Worm (Caenorhabditis elegans) whole organism, L1 larva: ENCODE data around the gene pbs-3.

Experiments used
- C16A3.4 ChIP-seq: fragments of 150-350 bp; optimal IDR thresholded peaks from 2 replicates; lab custom pipeline; 2014; ENCODE audit warnings: missing biosample characterization, missing genetic modification characterization
- C34B4.2 ChIP-seq: sonication (generic microtip); optimal IDR thresholded peaks from 2 replicates; lab custom pipeline; 2017; ENCODE audit warnings: mild to moderate bottlenecking, missing genetic modification characterization, missing compliant biosample characterization
- F16B12.6 ChIP-seq: fragments of 150-350 bp; optimal IDR thresholded peaks from 2 replicates; lab custom pipeline; 2014; ENCODE audit warnings: missing biosample characterization, missing genetic modification characterization
- aha-1 ChIP-seq: fragments of 150-350 bp; optimal IDR thresholded peaks from 2 replicates; lab custom pipeline; 2014; ENCODE audit warnings: missing biosample characterization, missing genetic modification characterization
- alr-1 ChIP-seq: fragments of 200-800 bp; sonication (Bioruptor generic); optimal IDR thresholded peaks from 2 replicates; lab custom pipeline; 2018; ENCODE audit warnings: borderline replicate concordance, mild to moderate bottlenecking, missing genetic modification characterization, missing compliant biosample characterization
- ceh-63 ChIP-seq: fragments of 200-800 bp; sonication (Bioruptor generic); optimal IDR thresholded peaks from 2 replicates; lab custom pipeline; 2018; ENCODE audit warnings: mild to moderate bottlenecking, missing genetic modification characterization, missing compliant biosample characterization
- ceh-82 ChIP-seq, 3 experiments: fragments of 150-350 bp in 1 of 3; sonication (generic microtip) in 2 of 3; optimal IDR thresholded peaks; 2 replicates each; lab custom pipeline; 2014 to 2017; ENCODE audit warnings: missing biosample characterization in 3 of 3, missing genetic modification characterization in 3 of 3
- ceh-88 ChIP-seq: fragments of 200-800 bp; sonication (Bioruptor generic); IDR thresholded peaks from 2 replicates; pipeline ENCODE4 v1.3.6; 2022; ENCODE audit warnings: missing genetic modification characterization, missing compliant biosample characterization
- ceh-90 ChIP-seq: sonication (generic microtip); optimal IDR thresholded peaks from 2 replicates; lab custom pipeline; 2016; ENCODE audit warnings: missing genetic modification characterization, missing compliant biosample characterization
- dpl-1 ChIP-seq, 3 experiments: fragments of 150-350 bp in 2 of 3; sonication (generic microtip) in 1 of 3; optimal IDR thresholded peaks; 2 replicates each; lab custom pipeline; 2014 to 2017; ENCODE audit warnings: missing biosample characterization in 3 of 3, missing genetic modification characterization in 3 of 3, missing genetic modification reagents in 3 of 3
- efl-1 ChIP-seq, 4 experiments: fragments of 150-350 bp; optimal IDR thresholded peaks in 3 of 4; peaks in 1 of 4; 1 replicate in 1 of 4; 2 replicates in 3 of 4; lab custom pipeline; 2014; ENCODE audit warnings: missing biosample characterization in 2 of 4, missing genetic modification characterization in 2 of 4, missing genetic modification reagents in 2 of 4
- egl-27 ChIP-seq, 2 experiments: fragments of 150-350 bp in 1 of 2; sonication (generic microtip); optimal IDR thresholded peaks; 3 replicates each; lab custom pipeline; 2017 to 2018; ENCODE audit warnings: missing biosample characterization in 2 of 2, missing genetic modification characterization in 2 of 2, missing genetic modification reagents in 2 of 2
- elt-2 ChIP-seq: sonication (generic microtip); optimal IDR thresholded peaks from 2 replicates; lab custom pipeline; 2016; ENCODE audit warnings: missing genetic modification characterization, mild to moderate bottlenecking, inconsistent platforms, missing compliant biosample characterization, missing genetic modification reagents
- elt-3 ChIP-seq, 6 experiments: fragments of 150-350 bp in 1 of 6; sonication (generic microtip); optimal IDR thresholded peaks; 2 replicates each; lab custom pipeline; 2017 to 2018; ENCODE audit warnings: missing biosample characterization in 6 of 6, missing genetic modification characterization in 6 of 6, inconsistent platforms in 1 of 6
- fkh-10 ChIP-seq: sonication (generic microtip); optimal IDR thresholded peaks from 2 replicates; lab custom pipeline; 2017; ENCODE audit warnings: missing biosample characterization, missing genetic modification reagents, missing genetic modification characterization
- fkh-8 ChIP-seq: sonication (generic microtip); optimal IDR thresholded peaks from 2 replicates; lab custom pipeline; 2016; ENCODE audit warnings: mild to moderate bottlenecking, missing genetic modification characterization, missing compliant biosample characterization
- fos-1 ChIP-seq: fragments of 150-350 bp; optimal IDR thresholded peaks from 2 replicates; lab custom pipeline; 2014; ENCODE audit warnings: missing biosample characterization, missing genetic modification characterization
- grh-1 ChIP-seq: fragments of 200-800 bp; sonication (Bioruptor generic); IDR thresholded peaks from 2 replicates; pipeline ENCODE4 v1.3.6; 2022; ENCODE audit warnings: missing genetic modification reagents, missing genetic modification characterization, missing compliant biosample characterization
- hpl-2 ChIP-seq: fragments of 150-350 bp; optimal IDR thresholded peaks from 2 replicates; lab custom pipeline; 2014; ENCODE audit warnings: missing biosample characterization, missing genetic modification reagents, missing genetic modification characterization
- isw-1 ChIP-seq: fragments of 200-800 bp; sonication (Bioruptor generic); IDR thresholded peaks from 2 replicates; pipeline ENCODE4 v1.3.6; 2022; ENCODE audit warnings: missing genetic modification characterization, missing compliant biosample characterization
- jun-1 ChIP-seq: fragments of 150-350 bp; optimal IDR thresholded peaks from 2 replicates; lab custom pipeline; 2014; ENCODE audit warnings: missing biosample characterization, missing genetic modification reagents, missing genetic modification characterization
- lin-13 ChIP-seq: fragments of 150-350 bp; optimal IDR thresholded peaks from 2 replicates; lab custom pipeline; 2014; ENCODE audit warnings: missing biosample characterization, missing genetic modification reagents, missing genetic modification characterization
- lin-14 ChIP-seq: fragments of 200-800 bp; sonication (Bioruptor generic); optimal IDR thresholded peaks from 2 replicates; lab custom pipeline; 2018; ENCODE audit warnings: mild to moderate bottlenecking, missing genetic modification characterization, moderate library complexity, missing compliant biosample characterization
- lin-35 ChIP-seq, 2 experiments: fragments of 150-350 bp; optimal IDR thresholded peaks; 2 replicates each; lab custom pipeline; 2014; ENCODE audit warnings: missing biosample characterization in 2 of 2, missing genetic modification characterization in 2 of 2, missing genetic modification reagents in 2 of 2
- lir-3 ChIP-seq: sonication (generic microtip); optimal IDR thresholded peaks from 2 replicates; lab custom pipeline; 2016; ENCODE audit warnings: mild to moderate bottlenecking, missing genetic modification characterization, moderate library complexity, missing compliant biosample characterization; ENCODE audit not compliant: poor library complexity
- lsy-2 ChIP-seq, 2 experiments: fragments of 150-350 bp; optimal IDR thresholded peaks; 2 replicates each; lab custom pipeline; 2014; ENCODE audit warnings: missing biosample characterization in 2 of 2, missing genetic modification characterization in 2 of 2
- mdl-1 ChIP-seq, 2 experiments: fragments of 150-350 bp; optimal IDR thresholded peaks; 2 replicates each; lab custom pipeline; 2014 to 2017; ENCODE audit warnings: missing biosample characterization in 2 of 2, missing genetic modification characterization in 2 of 2, inconsistent platforms in 1 of 2
- mef-2 ChIP-seq: fragments of 150-350 bp; optimal IDR thresholded peaks from 2 replicates; lab custom pipeline; 2014; ENCODE audit warnings: missing biosample characterization, missing genetic modification characterization
- nhr-11 ChIP-seq: fragments of 150-350 bp; optimal IDR thresholded peaks from 2 replicates; lab custom pipeline; 2014; ENCODE audit warnings: missing biosample characterization, missing genetic modification characterization
- nhr-12 ChIP-seq: sonication (generic microtip); optimal IDR thresholded peaks from 2 replicates; lab custom pipeline; 2017; ENCODE audit warnings: missing biosample characterization, missing genetic modification characterization
- nhr-19 ChIP-seq: fragments of 200-800 bp; sonication (Bioruptor generic); conservative IDR thresholded peaks from 2 replicates; pipeline ENCODE4 v1.3.6; 2022; ENCODE audit warnings: missing genetic modification characterization, missing compliant biosample characterization
- nhr-237 ChIP-seq: fragments of 150-350 bp; optimal IDR thresholded peaks from 2 replicates; lab custom pipeline; 2014; ENCODE audit warnings: missing biosample characterization, missing genetic modification characterization
- nhr-28 ChIP-seq: fragments of 150-350 bp; optimal IDR thresholded peaks from 2 replicates; lab custom pipeline; 2014; ENCODE audit warnings: missing biosample characterization, missing genetic modification characterization
- nhr-71 ChIP-seq: sonication (generic microtip); optimal IDR thresholded peaks from 2 replicates; lab custom pipeline; 2016; ENCODE audit warnings: mild to moderate bottlenecking, missing genetic modification characterization, moderate library complexity, missing compliant biosample characterization
- nhr-77 ChIP-seq: fragments of 150-350 bp; optimal IDR thresholded peaks from 2 replicates; lab custom pipeline; 2014; ENCODE audit warnings: missing biosample characterization, missing genetic modification characterization
- nhr-84 ChIP-seq: sonication (generic microtip); optimal IDR thresholded peaks from 2 replicates; lab custom pipeline; 2017; ENCODE audit warnings: missing biosample characterization, missing genetic modification characterization
- nhr-90 ChIP-seq: sonication (generic microtip); optimal IDR thresholded peaks from 2 replicates; lab custom pipeline; 2016; ENCODE audit warnings: mild to moderate bottlenecking, missing genetic modification characterization, missing compliant biosample characterization; ENCODE audit not compliant: poor library complexity
- pqm-1 ChIP-seq: sonication (generic microtip); optimal IDR thresholded peaks from 3 replicates; lab custom pipeline; 2017; ENCODE audit warnings: missing biosample characterization, missing genetic modification characterization
- rnt-1 ChIP-seq: sonication (generic microtip); optimal IDR thresholded peaks from 2 replicates; lab custom pipeline; 2016; ENCODE audit warnings: mild to moderate bottlenecking, missing genetic modification characterization, moderate library complexity, missing compliant biosample characterization
- skn-1 ChIP-seq: fragments of 150-350 bp; optimal IDR thresholded peaks from 2 replicates; lab custom pipeline; 2014; ENCODE audit warnings: missing biosample characterization, missing genetic modification characterization
- snu-23 ChIP-seq: sonication (generic microtip); optimal IDR thresholded peaks from 2 replicates; lab custom pipeline; 2016; ENCODE audit warnings: missing genetic modification characterization, missing compliant biosample characterization
- swsn-7 ChIP-seq: sonication (generic microtip); optimal IDR thresholded peaks from 2 replicates; lab custom pipeline; 2016; ENCODE audit warnings: missing genetic modification characterization, missing compliant biosample characterization
- tlp-1 ChIP-seq: fragments of 150-350 bp; optimal IDR thresholded peaks from 2 replicates; lab custom pipeline; 2014; ENCODE audit warnings: missing biosample characterization, missing genetic modification characterization
- unc-130 ChIP-seq: fragments of 150-350 bp; optimal IDR thresholded peaks from 2 replicates; lab custom pipeline; 2017; ENCODE audit warnings: missing biosample characterization, missing genetic modification characterization, inconsistent platforms
- unc-86 ChIP-seq: sonication (generic microtip); optimal IDR thresholded peaks from 2 replicates; lab custom pipeline; 2016; ENCODE audit warnings: missing genetic modification characterization, missing compliant biosample characterization
- vab-15 ChIP-seq: sonication (generic microtip); optimal IDR thresholded peaks from 2 replicates; lab custom pipeline; 2017; ENCODE audit warnings: missing genotype, mild to moderate bottlenecking, missing genetic modification characterization, missing compliant biosample characterization
- zag-1 ChIP-seq: fragments of 150-350 bp; optimal IDR thresholded peaks from 2 replicates; lab custom pipeline; 2014; ENCODE audit warnings: missing biosample characterization, missing genetic modification characterization
- zip-4 ChIP-seq: fragments of 200-800 bp; sonication (Bioruptor generic); optimal IDR thresholded peaks from 2 replicates; lab custom pipeline; 2018; ENCODE audit warnings: mild to moderate bottlenecking, missing genetic modification characterization, moderate library complexity, missing compliant biosample characterization

Gene pbs-3

ce11 chrII:5003660-5004059 is 48.4 kb upstream of the pbs-3 start, which contains the start of gene F59A6.10:
TSS of gene F59A6.10 (plus strand) at chrII:5003960.
- no peak for TF ChIP-seq lin-13
- TF ChIP-seq alr-1 (tag; lab: Kevin White, UChicago) = no peak
- TF ChIP-seq elt-2 (tag; lab: Kevin White, UChicago) = no peak
- TF ChIP-seq jun-1 = no peak
- TF ChIP-seq nhr-19 (GFP tag; lab: Robert Waterston, UW) = no peak
- no peak for TF ChIP-seq ceh-63 (GFP tag; lab: Kevin White, UChicago)
- TF ChIP-seq mef-2 = no peak
- TF ChIP-seq nhr-84 = no peak
- no peak for TF ChIP-seq grh-1
- no peak for TF ChIP-seq lin-35 (GFP tag; optimal IDR thresholded peaks at IDR 0.05; lab: Kevin White, UChicago)

ce11 chrII:5001866-5002265 is 46.6 kb upstream of the pbs-3 start:
- no peak for TF ChIP-seq pqm-1 (tag; lab: Kevin White, UChicago)
- TF ChIP-seq efl-1 (optimal IDR thresholded peaks at IDR 0.05; lab: Kevin White, UChicago) = no peak
- peak in 1 of 2 experiments; percentile 94 for TF ChIP-seq efl-1 (GFP tag; optimal IDR thresholded peaks at IDR 0.05 in 1 of 2; lab: Kevin White, UChicago)

- TF ChIP-seq nhr-12 (tag; lab: Kevin White, UChicago) (no peak), lin-14 (GFP tag; lab: Kevin White, UChicago) (peak; percentile 88), isw-1 (GFP tag; lab: Robert Waterston, UW) (peak; percentile 90), snu-23 (GFP tag; lab: Kevin White, UChicago) (peak; percentile 96), fos-1 (tag; lab: Kevin White, UChicago) (peak; percentile 93), hpl-2 (GFP tag; lab: Kevin White, UChicago) (no peak), unc-86 (tag; lab: Kevin White, UChicago) (peak; percentile 92), skn-1 (tag; lab: Kevin White, UChicago) (peak; percentile 94), ceh-88 (GFP tag; lab: Robert Waterston, UW) (peak; percentile 63), C16A3.4 (tag; lab: Kevin White, UChicago) (peak; percentile 92), mef-2 (no peak), lsy-2 (tag; optimal IDR thresholded peaks at IDR 0.05; lab: Kevin White, UChicago) (peak; percentile 95), ceh-90 (tag; lab: Kevin White, UChicago) (peak; percentile 60), rnt-1 (tag; lab: Kevin White, UChicago) (peak; percentile 97), egl-27 (tag; optimal IDR thresholded peaks at IDR 0.05; lab: Kevin White, UChicago) (peak in 1 of 2 experiments; percentile 1), nhr-237 (tag; lab: Kevin White, UChicago) (peak; percentile 50), unc-130 (peak; percentile 59), lir-3 (peak; percentile 85), mdl-1 (tag; optimal IDR thresholded peaks at IDR 0.05; lab: Kevin White, UChicago) (peak in 1 of 2 experiments; percentile 67), fkh-10 (GFP tag; lab: Kevin White, UChicago) (peak; percentile 21), ceh-82 (tag; optimal IDR thresholded peaks at IDR 0.05; lab: Kevin White, UChicago) (peak; percentile 74 to 90 (median 88)), elt-3 (tag; optimal IDR thresholded peaks at IDR 0.05; lab: Kevin White, UChicago) (peak in 2 of 6 experiments; percentile 76 to 91), swsn-7 (tag; lab: Kevin White, UChicago) (peak; percentile 95), zag-1 (tag; lab: Kevin White, UChicago) (peak; percentile 37), lin-35 (GFP tag; optimal IDR thresholded peaks at IDR 0.05; lab: Kevin White, UChicago) (peak; percentile 100), zip-4 (GFP tag; lab: Kevin White, UChicago) (peak; percentile 73), nhr-90 (peak; percentile 93), jun-1 (peak; percentile 89), nhr-84 (peak; percentile 58), aha-1 (tag; lab: Kevin White, UChicago) (peak; percentile 50), vab-15 (tag; lab: Kevin White, UChicago) (no peak), nhr-71 (tag; lab: Kevin White, UChicago) (peak; percentile 96), nhr-77 (tag; lab: Kevin White, UChicago) (peak; percentile 61), C34B4.2 (tag; lab: Kevin White, UChicago) (peak; percentile 45), elt-2 (tag; lab: Kevin White, UChicago) (peak; percentile 99), nhr-19 (GFP tag; lab: Robert Waterston, UW) (peak; percentile 93), fkh-8 (tag; lab: Kevin White, UChicago) (peak; percentile 66), tlp-1 (tag; lab: Kevin White, UChicago) (no peak), nhr-11 (tag; lab: Kevin White, UChicago) (peak; percentile 86), nhr-28 (tag; lab: Kevin White, UChicago) (no peak), F16B12.6 (tag; lab: Kevin White, UChicago) (peak; percentile 100), dpl-1 (GFP tag; optimal IDR thresholded peaks at IDR 0.05; lab: Kevin White, UChicago) (peak; percentile 100)
Measured at ce11 chrII:4999122-4999521, 43.9 kb upstream of the pbs-3 start, which contains the start of gene citk-2. TSS of gene citk-2 (plus strand) at chrII:4999520.
